Worm (Caenorhabditis elegans) whole organism, mixed stage, embryonic: Measurements from ENCODE around the gene M01B2.10.

Source experiments
- M03D4.4 ChIP-seq: sonication (generic microtip); optimal IDR thresholded peaks from 2 replicates; lab custom pipeline; 2017; ENCODE audit warnings: mild to moderate bottlenecking, missing genetic modification characterization, missing compliant biosample characterization
- bed-3 ChIP-seq: fragments of 200-800 bp; sonication (Bioruptor generic); optimal IDR thresholded peaks from 3 replicates; lab custom pipeline; 2018; ENCODE audit warnings: mild to moderate bottlenecking, missing genetic modification characterization, moderate library complexity, missing compliant biosample characterization
- blmp-1 ChIP-seq: fragments of 150-350 bp; optimal IDR thresholded peaks from 2 replicates; lab custom pipeline; 2014; ENCODE audit warnings: missing biosample characterization, missing genetic modification characterization
- ceh-39 ChIP-seq: fragments of 150-350 bp; optimal IDR thresholded peaks from 2 replicates; lab custom pipeline; 2014; ENCODE audit warnings: missing biosample characterization, missing genetic modification characterization
- ceh-83 ChIP-seq: fragments of 200-800 bp; sonication (Bioruptor generic); optimal IDR thresholded peaks from 2 replicates; lab custom pipeline; 2018; ENCODE audit warnings: mild to moderate bottlenecking, missing genetic modification characterization, missing compliant biosample characterization
- ces-1 ChIP-seq: fragments of 150-350 bp; optimal IDR thresholded peaks from 2 replicates; lab custom pipeline; 2014; ENCODE audit warnings: missing biosample characterization, missing genetic modification reagents, missing genetic modification characterization
- cnd-1 ChIP-seq: fragments of 200-800 bp; sonication (Bioruptor generic); optimal IDR thresholded peaks from 2 replicates; lab custom pipeline; 2018; ENCODE audit warnings: mild to moderate bottlenecking, missing genetic modification characterization, missing compliant biosample characterization
- drap-1 ChIP-seq: fragments of 200-800 bp; sonication (Bioruptor generic); optimal IDR thresholded peaks from 3 replicates; lab custom pipeline; 2018; ENCODE audit warnings: mild to moderate bottlenecking, missing genetic modification characterization, missing compliant biosample characterization
- elt-1 ChIP-seq: sonication (generic microtip); optimal IDR thresholded peaks from 2 replicates; lab custom pipeline; 2017; ENCODE audit warnings: missing genetic modification characterization, mild to moderate bottlenecking, missing compliant biosample characterization, antibody characterized with exemption, moderate library complexity, borderline replicate concordance; ENCODE audit not compliant: insufficient read depth
- elt-3 ChIP-seq: fragments of 150-350 bp; optimal IDR thresholded peaks from 2 replicates; lab custom pipeline; 2014; ENCODE audit warnings: missing biosample characterization, missing genetic modification characterization
- ham-2 ChIP-seq: fragments of 200-800 bp; sonication (Bioruptor generic); optimal IDR thresholded peaks from 2 replicates; lab custom pipeline; 2018; ENCODE audit warnings: mild to moderate bottlenecking, missing genetic modification characterization, missing compliant biosample characterization
- hlh-1 ChIP-seq: fragments of 150-350 bp; optimal IDR thresholded peaks from 2 replicates; lab custom pipeline; 2014; ENCODE audit warnings: missing biosample characterization, missing genetic modification reagents, missing genetic modification characterization
- lin-32 ChIP-seq: fragments of 200-800 bp; sonication (Bioruptor generic); optimal IDR thresholded peaks from 2 replicates; lab custom pipeline; 2018; ENCODE audit warnings: mild to moderate bottlenecking, missing genetic modification characterization, missing compliant biosample characterization
- lsy-2 ChIP-seq: fragments of 150-350 bp; optimal IDR thresholded peaks from 2 replicates; lab custom pipeline; 2014; ENCODE audit warnings: missing biosample characterization, missing genetic modification characterization
- mab-5 ChIP-seq: fragments of 150-350 bp; optimal IDR thresholded peaks from 2 replicates; lab custom pipeline; 2014; ENCODE audit warnings: missing biosample characterization, missing genetic modification characterization
- nhr-12 ChIP-seq: fragments of 150-350 bp; optimal IDR thresholded peaks from 2 replicates; lab custom pipeline; 2014; ENCODE audit warnings: missing biosample characterization, missing genetic modification characterization
- nhr-2 ChIP-seq: fragments of 150-350 bp; optimal IDR thresholded peaks from 2 replicates; lab custom pipeline; 2014; ENCODE audit warnings: missing biosample characterization, missing genetic modification characterization
- nhr-237 ChIP-seq: fragments of 150-350 bp; optimal IDR thresholded peaks from 2 replicates; lab custom pipeline; 2014; ENCODE audit warnings: missing biosample characterization, missing genetic modification characterization
- nhr-28 ChIP-seq: fragments of 150-350 bp; optimal IDR thresholded peaks from 2 replicates; lab custom pipeline; 2014; ENCODE audit warnings: missing biosample characterization, missing genetic modification characterization
- nhr-76 ChIP-seq: sonication (generic microtip); optimal IDR thresholded peaks from 2 replicates; lab custom pipeline; 2017; ENCODE audit warnings: missing biosample characterization, missing genetic modification characterization
- pha-4 ChIP-seq: fragments of 150-350 bp; optimal IDR thresholded peaks from 2 replicates; lab custom pipeline; 2018; ENCODE audit warnings: missing biosample characterization, missing genetic modification reagents, missing genetic modification characterization
- sem-2 ChIP-seq: fragments of 200-800 bp; sonication (Bioruptor generic); optimal IDR thresholded peaks from 2 replicates; lab custom pipeline; 2018; ENCODE audit warnings: mild to moderate bottlenecking, missing genetic modification characterization, missing compliant biosample characterization
- snpc-4 ChIP-seq: fragments of 150-350 bp; optimal IDR thresholded peaks from 2 replicates; lab custom pipeline; 2014; ENCODE audit warnings: missing biosample characterization, missing genetic modification characterization
- sptf-1 ChIP-seq: sonication (generic microtip); optimal IDR thresholded peaks from 2 replicates; lab custom pipeline; 2017; ENCODE audit warnings: mild to moderate bottlenecking, missing genetic modification characterization, moderate library complexity, missing compliant biosample characterization
- tbx-8 ChIP-seq: fragments of 200-800 bp; sonication (Bioruptor generic); optimal IDR thresholded peaks from 2 replicates; lab custom pipeline; 2018; ENCODE audit warnings: mild to moderate bottlenecking, missing genetic modification characterization, moderate library complexity, missing compliant biosample characterization
- unc-120 ChIP-seq: sonication (generic microtip); optimal IDR thresholded peaks from 2 replicates; lab custom pipeline; 2017; ENCODE audit warnings: missing genetic modification characterization, missing compliant biosample characterization; ENCODE audit not compliant: poor library complexity, severe bottlenecking
- unc-39 ChIP-seq: fragments of 150-350 bp; optimal IDR thresholded peaks from 2 replicates; lab custom pipeline; 2014; ENCODE audit warnings: missing biosample characterization, missing genetic modification characterization
- unc-62 ChIP-seq: fragments of 150-350 bp; optimal IDR thresholded peaks from 2 replicates; lab custom pipeline; 2014; ENCODE audit warnings: missing biosample characterization, missing genetic modification reagents, missing genetic modification characterization
- zip-8 ChIP-seq: fragments of 150-350 bp; optimal IDR thresholded peaks from 2 replicates; lab custom pipeline; 2014; ENCODE audit warnings: missing biosample characterization, missing genetic modification characterization
- ztf-11 ChIP-seq: fragments of 150-350 bp; optimal IDR thresholded peaks from 2 replicates; lab custom pipeline; 2014; ENCODE audit warnings: missing biosample characterization, missing genetic modification characterization

M01B2.10 gene

ce11 chrV:15225650-15226049 is 36.6 kb downstream of the M01B2.10 start, which contains the start of gene srw-14:
Gene srw-14, plus strand, starts transcription at chrV:15225950.
- no peak for TF ChIP-seq hlh-1 (tag; lab: Kevin White, UChicago)
- no peak for TF ChIP-seq nhr-12 (tag; lab: Kevin White, UChicago)
- no peak for TF ChIP-seq mab-5 (tag; lab: Kevin White, UChicago)
- no peak for TF ChIP-seq bed-3
- TF ChIP-seq pha-4 (tag; lab: Kevin White, UChicago), result no peak
- TF ChIP-seq M03D4.4 (tag; lab: Kevin White, UChicago), result no peak
- TF ChIP-seq cnd-1 (tag; lab: Kevin White, UChicago), result no peak
- TF ChIP-seq drap-1 (GFP tag; lab: Kevin White, UChicago), result no peak
- TF ChIP-seq blmp-1 (tag; lab: Kevin White, UChicago), result no peak
- no peak for TF ChIP-seq unc-120 (tag; lab: Kevin White, UChicago)
- no peak for TF ChIP-seq ces-1 (GFP tag; lab: Kevin White, UChicago)
- TF ChIP-seq unc-62 (GFP tag; lab: Kevin White, UChicago), result no peak
- no peak for TF ChIP-seq ham-2 (GFP tag; lab: Kevin White, UChicago)
- TF ChIP-seq ceh-83 (GFP tag; lab: Kevin White, UChicago), result no peak
- TF ChIP-seq, all 35 proteins: peak for 0

DNA sequence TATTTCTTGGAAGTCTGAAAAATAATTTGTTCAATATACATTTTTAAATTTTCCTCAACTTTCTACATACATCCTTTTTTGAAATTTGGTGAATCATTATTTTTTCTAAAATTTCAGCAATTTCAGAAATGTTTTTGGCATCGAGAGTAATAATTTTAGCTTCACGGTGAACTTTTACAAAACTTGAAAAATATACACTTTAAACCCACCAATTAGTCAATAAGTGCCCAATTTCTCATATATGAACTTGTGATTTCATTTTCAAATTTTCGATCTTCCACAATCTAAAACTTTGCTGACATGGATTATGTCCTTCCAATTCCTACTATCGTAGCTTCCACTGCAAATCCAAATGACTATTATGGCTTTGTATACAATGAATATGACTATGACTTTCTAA is 38.6 kb downstream of the M01B2.10 start, which contains the start of gene srw-24:
Gene srw-24, plus strand, starts transcription at position 301 of the 400 bp plus-strand sequence.
- TF ChIP-seq ham-2 (GFP tag; lab: Kevin White, UChicago) (no peak), ceh-39 (tag; lab: Kevin White, UChicago) (no peak), nhr-237 (tag; lab: Kevin White, UChicago) (no peak), elt-1 (tag; lab: Kevin White, UChicago) (no peak), nhr-12 (tag; lab: Kevin White, UChicago) (no peak), pha-4 (tag; lab: Kevin White, UChicago) (no peak), unc-120 (tag; lab: Kevin White, UChicago) (no peak), nhr-2 (tag; lab: Kevin White, UChicago) (no peak), sem-2 (GFP tag; lab: Kevin White, UChicago) (no peak), ztf-11 (tag; lab: Kevin White, UChicago) (no peak), unc-62 (GFP tag; lab: Kevin White, UChicago) (no peak), ceh-83 (GFP tag; lab: Kevin White, UChicago) (no peak), snpc-4 (tag; lab: Kevin White, UChicago) (no peak)

DNA sequence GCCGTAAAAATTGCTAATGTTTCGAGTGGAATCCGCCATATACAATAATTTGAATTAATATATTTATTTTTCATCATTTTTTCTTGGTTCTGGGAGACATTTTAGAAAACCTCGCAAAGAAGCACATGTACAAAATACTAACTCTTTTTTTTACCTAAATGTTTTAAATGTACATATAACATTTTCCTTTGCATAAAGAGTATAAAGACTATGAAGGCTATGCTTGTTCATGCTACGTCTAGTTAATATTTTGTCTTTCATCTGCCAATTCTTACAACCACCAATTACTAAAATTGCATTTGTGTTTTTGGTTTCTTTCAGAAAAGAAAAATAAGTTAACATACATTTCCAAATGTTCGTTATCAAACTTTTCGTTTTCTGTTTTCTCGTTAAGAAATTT is 40.9 kb downstream of the M01B2.10 start, which contains the start of gene irld-25:
Gene irld-25, plus strand, starts transcription at position 301 of the 400 bp plus-strand sequence.
- TF ChIP-seq sptf-1 (tag; lab: Kevin White, UChicago) (no peak), mab-5 (tag; lab: Kevin White, UChicago) (no peak), ceh-83 (GFP tag; lab: Kevin White, UChicago) (no peak), lsy-2 (tag; lab: Kevin White, UChicago) (no peak), nhr-237 (tag; lab: Kevin White, UChicago) (no peak), unc-39 (tag; lab: Kevin White, UChicago) (no peak), nhr-28 (tag; lab: Kevin White, UChicago) (no peak), zip-8 (no peak), lin-32 (GFP tag; lab: Kevin White, UChicago) (no peak), nhr-76 (tag; lab: Kevin White, UChicago) (no peak), hlh-1 (tag; lab: Kevin White, UChicago) (no peak), bed-3 (no peak), unc-120 (tag; lab: Kevin White, UChicago) (no peak), nhr-2 (tag; lab: Kevin White, UChicago) (no peak), sem-2 (GFP tag; lab: Kevin White, UChicago) (no peak), M03D4.4 (tag; lab: Kevin White, UChicago) (no peak), drap-1 (GFP tag; lab: Kevin White, UChicago) (no peak), ztf-11 (tag; lab: Kevin White, UChicago) (no peak), tbx-8 (GFP tag; lab: Kevin White, UChicago) (no peak)

DNA sequence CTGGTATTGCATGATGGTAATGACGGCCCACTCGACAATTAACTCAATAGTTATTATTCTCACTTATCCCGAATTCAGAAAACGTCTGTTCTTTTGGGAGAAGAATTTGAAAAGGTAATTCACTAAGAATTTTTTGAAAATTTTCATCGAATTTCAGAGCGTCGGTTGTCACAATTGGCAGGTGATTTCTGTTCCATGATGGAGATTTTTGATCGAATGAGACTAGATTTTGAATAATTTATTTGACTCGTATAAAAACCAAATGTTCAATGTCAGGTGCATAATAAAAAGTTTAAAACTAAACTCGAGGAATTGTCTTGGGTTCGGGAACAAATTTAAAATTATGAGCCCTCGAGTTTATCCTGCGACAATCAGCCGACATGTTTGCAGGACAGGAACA is 45.5 kb downstream of the M01B2.10 start, which contains the start of gene sri-25:
Gene sri-25, plus strand, starts transcription at position 301 of the 400 bp plus-strand sequence.
- TF ChIP-seq unc-120 (tag; lab: Kevin White, UChicago), result no peak
- no peak for TF ChIP-seq nhr-12 (tag; lab: Kevin White, UChicago)
- TF ChIP-seq lsy-2 (tag; lab: Kevin White, UChicago), result no peak
- no peak for TF ChIP-seq ceh-83 (GFP tag; lab: Kevin White, UChicago)
- no peak for TF ChIP-seq elt-1 (tag; lab: Kevin White, UChicago)
- no peak for TF ChIP-seq elt-3 (tag; lab: Kevin White, UChicago)
- no peak for TF ChIP-seq nhr-76 (tag; lab: Kevin White, UChicago)
- TF ChIP-seq bed-3, result no peak
- TF ChIP-seq, all 35 proteins: peak for 0
